Worm (Caenorhabditis elegans) whole organism, midembryonic: ENCODE measurements around the gene M03F8.7.

Experiments
- flt-1 ChIP-seq: fragments of 200-800 bp; sonication (Bioruptor generic); IDR thresholded peaks from 2 replicates; pipeline ENCODE4 v1.3.6; 2022; ENCODE audit warnings: missing genetic modification characterization, missing compliant biosample characterization
- med-1 ChIP-seq: sonication (generic microtip); optimal IDR thresholded peaks from 2 replicates; lab custom pipeline; 2017; ENCODE audit warnings: missing genetic modification characterization, mild to moderate bottlenecking, missing compliant biosample characterization, antibody characterized with exemption, missing genetic modification reagents; ENCODE audit not compliant: insufficient read depth
- ztf-23 ChIP-seq: fragments of 200-800 bp; sonication (Bioruptor generic); IDR thresholded peaks from 2 replicates; pipeline ENCODE4 v1.3.6; 2022; ENCODE audit warnings: missing genetic modification reagents, missing genetic modification characterization, missing compliant biosample characterization

DNA sequence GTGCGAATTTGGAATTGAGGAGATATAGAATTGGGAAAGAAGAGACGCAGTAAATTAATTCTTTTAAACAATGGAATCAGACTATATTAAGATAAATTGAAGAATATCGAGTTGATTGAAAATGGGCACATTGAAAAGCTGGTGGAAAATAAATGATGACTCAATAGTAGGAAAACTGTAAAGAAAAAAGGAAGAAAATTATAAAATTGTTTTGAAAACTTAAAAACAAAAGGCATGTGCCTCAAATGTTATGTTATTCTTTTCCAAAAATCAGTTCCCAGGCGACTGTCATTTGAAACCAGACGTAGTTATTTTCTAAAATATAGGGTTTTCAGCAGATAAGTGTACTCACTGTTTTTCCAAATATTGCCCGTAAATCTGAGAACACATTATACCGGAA, 16.9 kb upstream of the M03F8.7 start, which contains the start of gene C04E6.12:
- TF ChIP-seq flt-1: no peak
- TF ChIP-seq ztf-23 (GFP tag; lab: Robert Waterston, UW): no peak
- TF ChIP-seq med-1 (GFP tag; lab: Kevin White, UChicago): no peak
